Fruit fly (Drosophila melanogaster) whole organism, prepupa: Measurements from ENCODE around the gene yps.

Experiments used
- Blimp-1 ChIP-seq: fragments of 200-800 bp; sonication (Bioruptor generic); optimal IDR thresholded peaks from 3 replicates; lab custom pipeline; 2017; ENCODE audit warnings: missing biosample characterization, missing genetic modification characterization, mild to moderate bottlenecking, moderate library complexity, missing genetic modification reagents
- CG10631 ChIP-seq: fragments of 200-800 bp; sonication (Bioruptor generic); optimal IDR thresholded peaks from 2 replicates; lab custom pipeline; 2016; ENCODE audit warnings: missing biosample characterization, missing genetic modification characterization
- CG10669 ChIP-seq: fragments of 200-800 bp; sonication (Bioruptor generic); optimal IDR thresholded peaks from 3 replicates; lab custom pipeline; 2018; ENCODE audit warnings: missing biosample characterization, mild to moderate bottlenecking, missing genetic modification characterization, moderate library complexity
- CG11294 ChIP-seq: fragments of 200-800 bp; sonication (Bioruptor generic); IDR thresholded peaks from 2 replicates; pipeline ENCODE4 v1.3.6; 2022; ENCODE audit warnings: missing biosample characterization, missing genetic modification characterization
- CG11762 ChIP-seq: fragments of 200-800 bp; sonication (Bioruptor generic); optimal IDR thresholded peaks from 3 replicates; lab custom pipeline; 2016; ENCODE audit warnings: missing biosample characterization, missing genetic modification characterization; ENCODE audit not compliant: insufficient read depth
- CG15336 ChIP-seq: fragments of 200-800 bp; sonication (Bioruptor generic); IDR thresholded peaks from 2 replicates; pipeline ENCODE4 v1.3.6; 2022; ENCODE audit warnings: missing biosample characterization, missing genetic modification characterization
- CG1621 ChIP-seq: fragments of 200-800 bp; sonication (Bioruptor generic); optimal IDR thresholded peaks from 3 replicates; lab custom pipeline; 2018; ENCODE audit warnings: missing biosample characterization, mild to moderate bottlenecking, missing genetic modification characterization
- CG3032 ChIP-seq: fragments of 200-800 bp; optimal IDR thresholded peaks from 2 replicates; lab custom pipeline; 2019; ENCODE audit warnings: missing biosample characterization, mild to moderate bottlenecking, missing genetic modification characterization, moderate library complexity
- CG31627 ChIP-seq: fragments of 200-800 bp; sonication (Bioruptor generic); optimal IDR thresholded peaks from 3 replicates; lab custom pipeline; 2016; ENCODE audit warnings: missing biosample characterization, missing genetic modification characterization
- CG32006 ChIP-seq: fragments of 200-800 bp; sonication (Bioruptor generic); optimal IDR thresholded peaks from 3 replicates; lab custom pipeline; 2017; ENCODE audit warnings: missing biosample characterization, mild to moderate bottlenecking, missing genetic modification characterization
- CG34406 ChIP-seq: fragments of 200-800 bp; sonication (Bioruptor generic); optimal IDR thresholded peaks from 3 replicates; lab custom pipeline; 2016; ENCODE audit warnings: missing biosample characterization, missing genetic modification characterization
- CG3919 ChIP-seq: fragments of 200-800 bp; sonication (Bioruptor generic); optimal IDR thresholded peaks from 3 replicates; lab custom pipeline; 2016; ENCODE audit warnings: missing biosample characterization, missing genetic modification characterization
- CG6163 ChIP-seq: fragments of 200-800 bp; sonication (Bioruptor generic); IDR thresholded peaks from 3 replicates; pipeline ENCODE4 v1.3.6; 2022; ENCODE audit warnings: missing biosample characterization, missing genetic modification characterization
- CG6276 ChIP-seq: fragments of 200-800 bp; sonication (Bioruptor generic); optimal IDR thresholded peaks from 2 replicates; lab custom pipeline; 2017; ENCODE audit warnings: missing biosample characterization, mild to moderate bottlenecking, missing genetic modification characterization
- CG6808 ChIP-seq: fragments of 200-800 bp; sonication (Bioruptor generic); optimal IDR thresholded peaks from 3 replicates; lab custom pipeline; 2017; ENCODE audit warnings: missing biosample characterization, missing genetic modification characterization, mild to moderate bottlenecking, moderate library complexity, missing genetic modification reagents
- CG6854 ChIP-seq: fragments of 200-800 bp; sonication (Bioruptor generic); optimal IDR thresholded peaks from 2 replicates; lab custom pipeline; 2017; ENCODE audit warnings: missing biosample characterization, mild to moderate bottlenecking, missing genetic modification characterization
- CG7368 ChIP-seq: fragments of 200-800 bp; sonication (Bioruptor generic); optimal IDR thresholded peaks from 3 replicates; lab custom pipeline; 2016; ENCODE audit warnings: missing biosample characterization, missing genetic modification characterization
- CG8632 ChIP-seq: fragments of 200-800 bp; sonication (Bioruptor generic); optimal IDR thresholded peaks from 3 replicates; lab custom pipeline; 2016; ENCODE audit warnings: missing biosample characterization, missing genetic modification characterization
- CG9139 ChIP-seq: fragments of 200-800 bp; sonication (Bioruptor generic); optimal IDR thresholded peaks from 3 replicates; lab custom pipeline; 2017; ENCODE audit warnings: missing biosample characterization, mild to moderate bottlenecking, missing genetic modification characterization
- Eip75B ChIP-seq: fragments of 200-800 bp; sonication (Bioruptor generic); optimal IDR thresholded peaks from 3 replicates; lab custom pipeline; 2016; ENCODE audit warnings: missing biosample characterization, missing genetic modification characterization
- Eip78C ChIP-seq: fragments of 200-800 bp; sonication (Bioruptor generic); peaks from one replicate; lab custom pipeline; 2016; ENCODE audit warnings: missing biosample characterization, missing genetic modification characterization
- Eip93F ChIP-seq: fragments of 200-800 bp; sonication (Bioruptor generic); optimal IDR thresholded peaks from 2 replicates; lab custom pipeline; 2016; ENCODE audit warnings: missing biosample characterization, mild to moderate bottlenecking, missing genetic modification characterization
- Ets21C ChIP-seq: fragments of 200-800 bp; sonication (Bioruptor generic); optimal IDR thresholded peaks from 3 replicates; lab custom pipeline; 2016; ENCODE audit warnings: missing biosample characterization, missing genetic modification characterization
- Ets96B ChIP-seq: fragments of 200-800 bp; optimal IDR thresholded peaks from 2 replicates; lab custom pipeline; 2019; ENCODE audit warnings: missing biosample characterization, mild to moderate bottlenecking, missing genetic modification characterization, moderate library complexity
- Hr38 ChIP-seq: sonication (Bioruptor generic); optimal IDR thresholded peaks from 2 replicates; lab custom pipeline; 2016; ENCODE audit warnings: missing biosample characterization, missing genetic modification characterization
- Hr39 ChIP-seq: fragments of 200-800 bp; sonication (Bioruptor generic); optimal IDR thresholded peaks from 2 replicates; lab custom pipeline; 2016; ENCODE audit warnings: missing biosample characterization, missing genetic modification characterization
- Hr4 ChIP-seq: fragments of 200-800 bp; sonication (Bioruptor generic); optimal IDR thresholded peaks from 3 replicates; lab custom pipeline; 2016; ENCODE audit warnings: missing biosample characterization, missing genetic modification characterization
- Lpt ChIP-seq: fragments of 200-800 bp; sonication (Bioruptor generic); optimal IDR thresholded peaks from 3 replicates; lab custom pipeline; 2016; ENCODE audit warnings: missing biosample characterization, missing genetic modification characterization
- Met ChIP-seq: fragments of 200-800 bp; sonication (Bioruptor generic); optimal IDR thresholded peaks from 3 replicates; lab custom pipeline; 2016; ENCODE audit warnings: missing biosample characterization, missing genetic modification characterization
- OdsH ChIP-seq: fragments of 200-800 bp; sonication (Bioruptor generic); optimal IDR thresholded peaks from 3 replicates; lab custom pipeline; 2016; ENCODE audit warnings: missing biosample characterization, missing genetic modification characterization
- Smox ChIP-seq: fragments of 200-800 bp; sonication (Bioruptor generic); optimal IDR thresholded peaks from 3 replicates; lab custom pipeline; 2016; ENCODE audit warnings: missing biosample characterization, missing genetic modification characterization
- Sox102F ChIP-seq: fragments of 200-800 bp; sonication (Bioruptor generic); optimal IDR thresholded peaks from 2 replicates; lab custom pipeline; 2016; ENCODE audit warnings: missing biosample characterization, mild to moderate bottlenecking, missing genetic modification characterization
- Sox14 ChIP-seq: fragments of 200-800 bp; sonication (Bioruptor generic); optimal IDR thresholded peaks from 3 replicates; lab custom pipeline; 2016; ENCODE audit warnings: missing biosample characterization, missing genetic modification characterization
- Sox15 ChIP-seq: fragments of 200-800 bp; sonication (Bioruptor generic); optimal IDR thresholded peaks from 3 replicates; lab custom pipeline; 2016; ENCODE audit warnings: missing biosample characterization, missing genetic modification characterization
- achi ChIP-seq: fragments of 200-800 bp; sonication (Bioruptor generic); optimal IDR thresholded peaks from 3 replicates; lab custom pipeline; 2016; ENCODE audit warnings: missing biosample characterization, missing genetic modification characterization
- cyc ChIP-seq: fragments of 200-800 bp; sonication (Bioruptor generic); optimal IDR thresholded peaks from 3 replicates; lab custom pipeline; 2016; ENCODE audit warnings: missing biosample characterization, missing genetic modification characterization
- dac ChIP-seq: fragments of 200-800 bp; sonication (Bioruptor generic); optimal IDR thresholded peaks from 2 replicates; lab custom pipeline; 2017; ENCODE audit warnings: missing biosample characterization, mild to moderate bottlenecking, missing genetic modification characterization
- dsx ChIP-seq: fragments of 200-800 bp; optimal IDR thresholded peaks from 3 replicates; lab custom pipeline; 2019; ENCODE audit warnings: missing biosample characterization, mild to moderate bottlenecking, missing genetic modification characterization, moderate library complexity; ENCODE audit not compliant: poor library complexity, severe bottlenecking
- eg ChIP-seq: fragments of 200-800 bp; sonication (Bioruptor generic); IDR thresholded peaks from 3 replicates; pipeline ENCODE4 v1.3.6; 2022; ENCODE audit warnings: missing biosample characterization, missing genetic modification characterization
- esn ChIP-seq: fragments of 200-800 bp; sonication (Bioruptor generic); optimal IDR thresholded peaks from 2 replicates; lab custom pipeline; 2016; ENCODE audit warnings: missing biosample characterization, mild to moderate bottlenecking, missing genetic modification characterization, moderate library complexity
- fd59A ChIP-seq: fragments of 200-800 bp; sonication (Bioruptor generic); optimal IDR thresholded peaks from 2 replicates; lab custom pipeline; 2017; ENCODE audit warnings: missing biosample characterization, mild to moderate bottlenecking, missing genetic modification characterization, missing genetic modification reagents
- fd85E ChIP-seq: fragments of 200-800 bp; sonication (Bioruptor generic); optimal IDR thresholded peaks from 3 replicates; lab custom pipeline; 2016; ENCODE audit warnings: missing biosample characterization, missing genetic modification characterization
- fkh ChIP-seq: fragments of 200-800 bp; sonication (Bioruptor generic); optimal IDR thresholded peaks from 3 replicates; lab custom pipeline; 2017; ENCODE audit warnings: missing biosample characterization, mild to moderate bottlenecking, missing genetic modification characterization, moderate library complexity
- lz ChIP-seq: fragments of 200-800 bp; sonication (Bioruptor generic); optimal IDR thresholded peaks from 3 replicates; lab custom pipeline; 2016; ENCODE audit warnings: missing biosample characterization, missing genetic modification characterization
- net ChIP-seq: fragments of 200-800 bp; sonication (Bioruptor generic); optimal IDR thresholded peaks from 3 replicates; lab custom pipeline; 2016; ENCODE audit warnings: missing biosample characterization, missing genetic modification characterization
- pdm3 ChIP-seq: fragments of 200-800 bp; sonication (Bioruptor generic); optimal IDR thresholded peaks from 3 replicates; lab custom pipeline; 2016; ENCODE audit warnings: missing biosample characterization, missing genetic modification characterization
- salr ChIP-seq, 2 experiments: fragments of 200-800 bp; sonication (Bioruptor generic); optimal IDR thresholded peaks; 3 replicates each; lab custom pipeline; 2016 to 2018; ENCODE audit warnings: missing biosample characterization in 2 of 2, missing genetic modification characterization in 2 of 2, mild to moderate bottlenecking in 1 of 2
- spab ChIP-seq: fragments of 200-800 bp; sonication (Bioruptor generic); optimal IDR thresholded peaks from 2 replicates; lab custom pipeline; 2017; ENCODE audit warnings: missing biosample characterization, mild to moderate bottlenecking, missing genetic modification characterization, missing genetic modification reagents
- ss ChIP-seq, 2 experiments: fragments of 200-800 bp; sonication (Bioruptor generic); optimal IDR thresholded peaks; 2 replicates in 1 of 2; 3 replicates in 1 of 2; lab custom pipeline; 2017 to 2018; ENCODE audit warnings: mild to moderate bottlenecking in 2 of 2, missing biosample characterization in 2 of 2, missing genetic modification characterization in 2 of 2, moderate library complexity in 1 of 2
- svp ChIP-seq: fragments of 200-800 bp; sonication (Bioruptor generic); peaks from one replicate; lab custom pipeline; 2016; ENCODE audit warnings: missing biosample characterization, missing genetic modification characterization
- topi ChIP-seq: fragments of 200-800 bp; sonication (Bioruptor generic); optimal IDR thresholded peaks from 3 replicates; lab custom pipeline; 2016; ENCODE audit warnings: missing biosample characterization, missing genetic modification characterization
- vri ChIP-seq: fragments of 200-800 bp; sonication (Bioruptor generic); optimal IDR thresholded peaks from 3 replicates; lab custom pipeline; 2016; ENCODE audit warnings: missing biosample characterization, mild to moderate bottlenecking, missing genetic modification characterization

The yps gene

DNA sequence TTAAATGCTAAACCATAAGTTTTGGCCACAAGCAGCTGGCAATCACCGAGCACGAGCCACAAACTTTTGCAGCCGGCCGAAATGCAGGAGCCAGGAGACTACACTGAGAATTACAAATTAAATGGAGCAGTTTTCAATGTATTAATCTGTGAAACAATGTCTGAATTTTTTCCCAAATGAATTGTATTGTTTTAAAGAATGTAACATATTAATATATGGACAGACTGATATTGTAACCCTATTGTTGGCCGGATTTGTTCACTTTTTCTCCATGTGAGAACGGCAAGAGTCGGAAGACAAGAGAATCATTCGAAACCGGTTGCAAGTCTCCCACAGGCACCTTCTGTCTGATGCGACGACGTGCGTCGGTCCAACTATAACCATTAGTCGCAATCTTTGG is 9.8 kb downstream of the yps start:
- TF ChIP-seq CG3032 (tag; lab: Kevin White, UChicago), result peak; percentile 89
- peak; percentile 85 for TF ChIP-seq CG34406 (GFP tag; lab: Kevin White, UChicago)
- peak; percentile 89 for TF ChIP-seq Eip75B
- TF ChIP-seq CG10631 (GFP tag; lab: Kevin White, UChicago), result peak; percentile 92
- TF ChIP-seq fkh (GFP tag; lab: Kevin White, UChicago), result no peak
- peak; percentile 89 for TF ChIP-seq achi (GFP tag; lab: Kevin White, UChicago)
- TF ChIP-seq CG6276 (GFP tag; lab: Kevin White, UChicago), result no peak
- TF ChIP-seq CG6808 (GFP tag; lab: Kevin White, UChicago), result peak; percentile 81
- TF ChIP-seq net (GFP tag; lab: Kevin White, UChicago), result peak; percentile 81
- peak; percentile 91 for TF ChIP-seq dsx (GFP tag; lab: Kevin White, UChicago)
- peak; percentile 69 for TF ChIP-seq Sox15 (GFP tag; lab: Kevin White, UChicago)
- peak; percentile 96 for TF ChIP-seq esn (GFP tag; lab: Kevin White, UChicago)
- TF ChIP-seq Met, result peak; percentile 95
- TF ChIP-seq CG6854 (GFP tag; lab: Kevin White, UChicago), result peak; percentile 88
- peak; percentile 89 for TF ChIP-seq CG1621 (tag; lab: Kevin White, UChicago)
- TF ChIP-seq CG15336 (GFP tag; lab: Robert Waterston, UW), result peak; percentile 74
- TF ChIP-seq spab (GFP tag; lab: Kevin White, UChicago), result peak; percentile 82
- peak; percentile 75 for TF ChIP-seq eg (GFP tag; lab: Robert Waterston, UW)
- TF ChIP-seq vri (GFP tag; lab: Kevin White, UChicago), result peak; percentile 89
- peak; percentile 98 for TF ChIP-seq Eip78C (GFP tag; lab: Kevin White, UChicago)
- TF ChIP-seq CG32006 (GFP tag; lab: Kevin White, UChicago), result peak; percentile 72
- TF ChIP-seq CG10669 (GFP tag; lab: Kevin White, UChicago), result peak; percentile 86
- TF ChIP-seq OdsH, result peak; percentile 85
- TF ChIP-seq CG11762, result peak; percentile 77
- TF ChIP-seq Ets21C (GFP tag; lab: Kevin White, UChicago), result peak; percentile 85
- no peak for TF ChIP-seq Hr38
- TF ChIP-seq Sox14 (GFP tag; lab: Kevin White, UChicago), result peak; percentile 93
- TF ChIP-seq Lpt (GFP tag; lab: Kevin White, UChicago), result peak; percentile 76
- peak; percentile 91 for TF ChIP-seq lz (GFP tag; lab: Kevin White, UChicago)
- TF ChIP-seq Sox102F (GFP tag; lab: Kevin White, UChicago), result peak; percentile 96
- TF ChIP-seq Hr4 (GFP tag; lab: Kevin White, UChicago), result peak; percentile 50
- peak; percentile 90 for TF ChIP-seq Eip93F (GFP tag; lab: Kevin White, UChicago)
- TF ChIP-seq cyc (GFP tag; lab: Kevin White, UChicago), result peak; percentile 93
- TF ChIP-seq fd59A (GFP tag; lab: Kevin White, UChicago), result peak; percentile 79
- peak; percentile 94 for TF ChIP-seq topi (GFP tag; lab: Kevin White, UChicago)
- TF ChIP-seq dac (GFP tag; lab: Kevin White, UChicago), result peak; percentile 48
- TF ChIP-seq fd85E, result peak; percentile 61
- peak; percentile 97 for TF ChIP-seq svp (GFP tag; lab: Kevin White, UChicago)
- TF ChIP-seq CG8632 (GFP tag; lab: Kevin White, UChicago), result peak; percentile 81
- TF ChIP-seq Blimp-1 (GFP tag; lab: Kevin White, UChicago), result peak; percentile 79
- peak; percentile 92 for TF ChIP-seq CG3919 (GFP tag; lab: Kevin White, UChicago)
- TF ChIP-seq Hr39 (GFP tag; lab: Kevin White, UChicago), result peak; percentile 92
- TF ChIP-seq CG7368 (GFP tag; lab: Kevin White, UChicago), result peak; percentile 81
- TF ChIP-seq Smox (GFP tag; lab: Kevin White, UChicago), result peak; percentile 92
- TF ChIP-seq CG11294 (GFP tag; lab: Robert Waterston, UW), result 0 out of 2 replicates have a peak, but pooled peaks have one; percentile 33
- TF ChIP-seq salr (GFP tag; optimal IDR thresholded peaks at IDR 0.05; lab: Kevin White, UChicago), result peak; percentile 74 to 79
- peak; percentile 93 for TF ChIP-seq CG31627 (GFP tag; lab: Kevin White, UChicago)
- peak; percentile 86 for TF ChIP-seq pdm3 (GFP tag; lab: Kevin White, UChicago)
- peak; percentile 89 to 90 for TF ChIP-seq ss (GFP tag; optimal IDR thresholded peaks at IDR 0.05; lab: Kevin White, UChicago)
- TF ChIP-seq CG6163 (GFP tag; lab: Robert Waterston, UW), result peak; percentile 93
- TF ChIP-seq CG9139, result peak; percentile 80
- TF ChIP-seq Ets96B (tag; lab: Kevin White, UChicago), result peak; percentile 87
